Worm (Caenorhabditis elegans) whole organism, L1 larva: Measurements from ENCODE around the gene smex-1.

ENCODE experiments used
- C34B4.2 ChIP-seq: sonication (generic microtip); optimal IDR thresholded peaks from 2 replicates; lab custom pipeline; 2017; ENCODE audit warnings: mild to moderate bottlenecking, missing genetic modification characterization, missing compliant biosample characterization
- aha-1 ChIP-seq: fragments of 150-350 bp; optimal IDR thresholded peaks from 2 replicates; lab custom pipeline; 2014; ENCODE audit warnings: missing biosample characterization, missing genetic modification characterization
- ceh-8 ChIP-seq: fragments of 200-800 bp; sonication (Bioruptor generic); optimal IDR thresholded peaks from 2 replicates; lab custom pipeline; 2018; ENCODE audit warnings: mild to moderate bottlenecking, missing genetic modification characterization, moderate library complexity, missing compliant biosample characterization
- ces-1 ChIP-seq: fragments of 150-350 bp; optimal IDR thresholded peaks from 2 replicates; lab custom pipeline; 2014; ENCODE audit warnings: missing biosample characterization, missing genetic modification reagents, missing genetic modification characterization
- dsc-1 ChIP-seq: sonication (generic microtip); optimal IDR thresholded peaks from 2 replicates; lab custom pipeline; 2016; ENCODE audit warnings: mild to moderate bottlenecking, missing genetic modification characterization, missing compliant biosample characterization
- efl-1 ChIP-seq, 4 experiments: fragments of 150-350 bp; optimal IDR thresholded peaks in 3 of 4; peaks in 1 of 4; 1 replicate in 1 of 4; 2 replicates in 3 of 4; lab custom pipeline; 2014; ENCODE audit warnings: missing biosample characterization in 2 of 4, missing genetic modification characterization in 2 of 4, missing genetic modification reagents in 2 of 4
- egl-27 ChIP-seq, 2 experiments: fragments of 150-350 bp in 1 of 2; sonication (generic microtip); optimal IDR thresholded peaks; 3 replicates each; lab custom pipeline; 2017 to 2018; ENCODE audit warnings: missing biosample characterization in 2 of 2, missing genetic modification characterization in 2 of 2, missing genetic modification reagents in 2 of 2
- elt-2 ChIP-seq: sonication (generic microtip); optimal IDR thresholded peaks from 2 replicates; lab custom pipeline; 2016; ENCODE audit warnings: missing genetic modification characterization, mild to moderate bottlenecking, inconsistent platforms, missing compliant biosample characterization, missing genetic modification reagents
- elt-3 ChIP-seq, 6 experiments: fragments of 150-350 bp in 1 of 6; sonication (generic microtip); optimal IDR thresholded peaks; 2 replicates each; lab custom pipeline; 2017 to 2018; ENCODE audit warnings: missing biosample characterization in 6 of 6, missing genetic modification characterization in 6 of 6, inconsistent platforms in 1 of 6
- fkh-10 ChIP-seq: sonication (generic microtip); optimal IDR thresholded peaks from 2 replicates; lab custom pipeline; 2017; ENCODE audit warnings: missing biosample characterization, missing genetic modification reagents, missing genetic modification characterization
- fkh-8 ChIP-seq: sonication (generic microtip); optimal IDR thresholded peaks from 2 replicates; lab custom pipeline; 2016; ENCODE audit warnings: mild to moderate bottlenecking, missing genetic modification characterization, missing compliant biosample characterization
- grh-1 ChIP-seq: fragments of 200-800 bp; sonication (Bioruptor generic); IDR thresholded peaks from 2 replicates; pipeline ENCODE4 v1.3.6; 2022; ENCODE audit warnings: missing genetic modification reagents, missing genetic modification characterization, missing compliant biosample characterization
- hlh-4 ChIP-seq: sonication (generic microtip); optimal IDR thresholded peaks from 2 replicates; lab custom pipeline; 2016; ENCODE audit warnings: mild to moderate bottlenecking, missing genetic modification characterization, missing compliant biosample characterization
- hpl-2 ChIP-seq: fragments of 150-350 bp; optimal IDR thresholded peaks from 2 replicates; lab custom pipeline; 2014; ENCODE audit warnings: missing biosample characterization, missing genetic modification reagents, missing genetic modification characterization
- isw-1 ChIP-seq: fragments of 200-800 bp; sonication (Bioruptor generic); IDR thresholded peaks from 2 replicates; pipeline ENCODE4 v1.3.6; 2022; ENCODE audit warnings: missing genetic modification characterization, missing compliant biosample characterization
- lin-13 ChIP-seq: fragments of 150-350 bp; optimal IDR thresholded peaks from 2 replicates; lab custom pipeline; 2014; ENCODE audit warnings: missing biosample characterization, missing genetic modification reagents, missing genetic modification characterization
- lin-35 ChIP-seq, 2 experiments: fragments of 150-350 bp; optimal IDR thresholded peaks; 2 replicates each; lab custom pipeline; 2014; ENCODE audit warnings: missing biosample characterization in 2 of 2, missing genetic modification characterization in 2 of 2, missing genetic modification reagents in 2 of 2
- lin-39 ChIP-seq: fragments of 150-350 bp; optimal IDR thresholded peaks from 2 replicates; lab custom pipeline; 2014; ENCODE audit warnings: missing biosample characterization, missing genetic modification reagents, missing genetic modification characterization
- nhr-20 ChIP-seq: sonication (generic microtip); optimal IDR thresholded peaks from 2 replicates; lab custom pipeline; 2016; ENCODE audit warnings: mild to moderate bottlenecking, missing genetic modification characterization, missing compliant biosample characterization
- nhr-84 ChIP-seq: sonication (generic microtip); optimal IDR thresholded peaks from 2 replicates; lab custom pipeline; 2017; ENCODE audit warnings: missing biosample characterization, missing genetic modification characterization
- nhr-85 ChIP-seq: sonication (generic microtip); peaks from one replicate; lab custom pipeline; 2016; ENCODE audit warnings: missing genetic modification characterization, inconsistent platforms, missing compliant biosample characterization
- pax-3 ChIP-seq: fragments of 200-800 bp; sonication (Bioruptor generic); optimal IDR thresholded peaks from 2 replicates; lab custom pipeline; 2018; ENCODE audit warnings: mild to moderate bottlenecking, missing genetic modification characterization, moderate library complexity, missing compliant biosample characterization
- pqm-1 ChIP-seq: sonication (generic microtip); optimal IDR thresholded peaks from 3 replicates; lab custom pipeline; 2017; ENCODE audit warnings: missing biosample characterization, missing genetic modification characterization
- snpc-4 ChIP-seq: fragments of 150-350 bp; optimal IDR thresholded peaks from 2 replicates; lab custom pipeline; 2014; ENCODE audit warnings: missing biosample characterization, missing genetic modification characterization
- snu-23 ChIP-seq: sonication (generic microtip); optimal IDR thresholded peaks from 2 replicates; lab custom pipeline; 2016; ENCODE audit warnings: missing genetic modification characterization, missing compliant biosample characterization
- sox-4 ChIP-seq: sonication (generic microtip); optimal IDR thresholded peaks from 2 replicates; lab custom pipeline; 2016; ENCODE audit warnings: missing genetic modification characterization, missing compliant biosample characterization
- sptf-1 ChIP-seq: fragments of 150-350 bp; optimal IDR thresholded peaks from 2 replicates; lab custom pipeline; 2014; ENCODE audit warnings: missing biosample characterization, missing genetic modification characterization
- tbx-2 ChIP-seq: sonication (generic microtip); optimal IDR thresholded peaks from 2 replicates; lab custom pipeline; 2016; ENCODE audit warnings: missing genetic modification characterization, missing compliant biosample characterization
- tlp-1 ChIP-seq: fragments of 150-350 bp; optimal IDR thresholded peaks from 2 replicates; lab custom pipeline; 2014; ENCODE audit warnings: missing biosample characterization, missing genetic modification characterization
- unc-130 ChIP-seq: fragments of 150-350 bp; optimal IDR thresholded peaks from 2 replicates; lab custom pipeline; 2017; ENCODE audit warnings: missing biosample characterization, missing genetic modification characterization, inconsistent platforms
- unc-62 ChIP-seq: fragments of 150-350 bp; optimal IDR thresholded peaks from 2 replicates; lab custom pipeline; 2014; ENCODE audit warnings: missing biosample characterization, missing genetic modification reagents, missing genetic modification characterization
- unc-98 ChIP-seq: fragments of 200-800 bp; sonication (Bioruptor generic); IDR thresholded peaks from 2 replicates; pipeline ENCODE4 v1.3.6; 2022; ENCODE audit warnings: missing genetic modification characterization, missing compliant biosample characterization
- ztf-4 ChIP-seq: fragments of 150-350 bp; optimal IDR thresholded peaks from 2 replicates; lab custom pipeline; 2014; ENCODE audit warnings: missing biosample characterization, missing genetic modification characterization

Gene smex-1

DNA sequence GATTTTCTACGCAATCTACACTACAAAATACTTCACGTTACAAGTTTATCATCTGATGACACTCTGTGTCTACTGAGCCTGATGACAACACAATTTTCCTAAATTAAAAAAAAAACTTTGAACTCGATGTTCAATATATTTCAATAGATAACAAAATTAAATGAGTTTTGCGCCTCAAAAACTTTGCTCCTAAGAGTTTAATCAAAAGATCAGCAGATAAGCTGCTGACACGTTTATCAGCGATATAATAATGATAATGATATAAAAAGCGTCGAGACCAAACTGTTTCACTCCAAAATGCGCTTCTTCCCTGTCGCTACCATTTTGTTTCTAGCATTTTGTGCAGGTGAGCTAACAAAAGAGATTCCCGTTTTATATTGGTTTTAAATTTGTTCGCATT, 11.9 kb upstream of the smex-1 start, which contains the start of gene clec-218:
clec-218 (plus strand) TSS at position 262 of the 400 bp plus-strand sequence.
- peak; percentile 78 for TF ChIP-seq elt-2
- TF ChIP-seq unc-98 (GFP tag; lab: Robert Waterston, UW): no peak
- no peak for TF ChIP-seq elt-3 (tag; optimal IDR thresholded peaks at IDR 0.05; lab: Kevin White, UChicago)
- TF ChIP-seq, all 84 proteins: peak for 1

DNA sequence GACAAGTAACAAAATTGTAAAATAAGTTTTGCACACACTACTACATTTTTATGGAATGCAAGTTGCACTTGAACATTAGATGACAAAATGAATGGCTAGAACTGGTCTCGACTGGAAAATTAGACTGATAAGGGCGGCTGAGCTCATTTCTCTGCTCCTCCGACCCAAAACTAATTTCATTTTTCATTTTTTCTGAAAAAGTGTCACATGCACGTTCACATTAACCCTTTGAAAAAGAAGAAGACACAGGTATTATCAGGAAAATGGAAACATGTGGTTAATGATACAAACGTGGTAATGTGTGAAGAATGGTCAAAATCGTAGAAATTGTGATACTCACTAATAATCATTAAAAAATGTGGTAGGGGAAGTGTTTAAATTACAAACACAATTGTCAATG, 11.2 kb upstream of the smex-1 start:
- TF ChIP-seq nhr-85: no peak
- no peak for TF ChIP-seq snpc-4
- TF ChIP-seq ztf-4 (tag; lab: Kevin White, UChicago): no peak
- TF ChIP-seq unc-130 (tag; lab: Kevin White, UChicago): no peak
- TF ChIP-seq tlp-1: no peak
- no peak for TF ChIP-seq efl-1 (optimal IDR thresholded peaks at IDR 0.05; lab: Kevin White, UChicago)
- peak in 1 of 2 experiments; percentile 57 for TF ChIP-seq efl-1 (GFP tag; optimal IDR thresholded peaks at IDR 0.05 in 1 of 2; lab: Kevin White, UChicago)
- TF ChIP-seq egl-27 (tag; optimal IDR thresholded peaks at IDR 0.05; lab: Kevin White, UChicago): no peak
- TF ChIP-seq lin-35 (GFP tag; optimal IDR thresholded peaks at IDR 0.05; lab: Kevin White, UChicago): peak in 1 of 2 experiments; percentile 23
- TF ChIP-seq elt-2: peak; percentile 73

DNA sequence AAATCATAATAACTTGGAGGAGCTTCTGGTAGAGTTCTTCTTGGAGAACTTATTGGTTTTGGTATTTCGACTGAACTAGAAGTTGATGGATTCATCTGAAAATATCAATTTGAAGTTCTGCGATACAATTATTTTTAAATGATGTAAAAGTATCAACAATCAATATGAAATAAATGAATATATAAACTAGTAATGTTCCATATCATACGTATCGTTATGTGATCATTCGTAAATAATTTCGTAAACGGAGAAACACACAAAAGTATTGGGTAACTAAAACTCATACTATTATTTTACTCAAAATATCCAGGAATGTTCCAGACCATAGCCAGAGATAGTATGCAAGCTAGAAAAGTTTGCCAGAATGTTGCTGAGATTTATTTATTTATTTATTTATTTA, 10.6 kb upstream of the smex-1 start, which contains the start of gene W02D7.8:
W02D7.8 (minus strand) TSS at position 101 of the 400 bp plus-strand sequence.
- TF ChIP-seq sox-4 (tag; lab: Kevin White, UChicago) (no peak), sptf-1 (tag; lab: Kevin White, UChicago) (no peak), fkh-8 (tag; lab: Kevin White, UChicago) (no peak), ces-1 (GFP tag; lab: Kevin White, UChicago) (no peak), dsc-1 (tag; lab: Kevin White, UChicago) (no peak), hpl-2 (GFP tag; lab: Kevin White, UChicago) (no peak), C34B4.2 (tag; lab: Kevin White, UChicago) (no peak), nhr-20 (tag; lab: Kevin White, UChicago) (no peak), grh-1 (GFP tag; lab: Robert Waterston, UW) (no peak), pqm-1 (tag; lab: Kevin White, UChicago) (no peak), ceh-8 (GFP tag; lab: Kevin White, UChicago) (no peak), lin-13 (GFP tag; lab: Kevin White, UChicago) (no peak), aha-1 (tag; lab: Kevin White, UChicago) (no peak)

DNA sequence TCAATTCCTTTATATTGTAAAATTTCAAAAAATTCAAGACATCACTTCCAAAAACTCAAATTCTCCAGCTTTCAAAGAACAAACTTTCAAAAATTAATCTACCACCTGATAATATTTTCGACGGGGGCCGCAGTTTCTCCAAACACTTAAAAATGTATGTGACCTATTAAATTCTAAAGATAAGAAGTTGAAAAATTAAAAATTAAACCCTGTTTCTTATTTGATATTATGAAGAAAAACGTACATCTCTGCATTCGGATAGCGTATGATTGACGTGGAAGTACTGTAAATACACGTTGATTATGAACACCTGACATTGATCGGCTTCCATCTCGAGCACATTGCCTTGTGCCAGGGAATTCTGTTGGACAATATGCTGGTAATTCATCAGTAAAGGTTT, 10.2 kb upstream of the smex-1 start:
- no peak for TF ChIP-seq lin-39 (tag; lab: Kevin White, UChicago)
- TF ChIP-seq tbx-2 (tag; lab: Kevin White, UChicago): no peak
- TF ChIP-seq nhr-84 (tag; lab: Kevin White, UChicago): no peak
- TF ChIP-seq fkh-10: no peak
- TF ChIP-seq elt-2: peak; percentile 60
- no peak for TF ChIP-seq unc-62 (GFP tag; lab: Kevin White, UChicago)
- no peak for TF ChIP-seq snu-23 (GFP tag; lab: Kevin White, UChicago)

DNA sequence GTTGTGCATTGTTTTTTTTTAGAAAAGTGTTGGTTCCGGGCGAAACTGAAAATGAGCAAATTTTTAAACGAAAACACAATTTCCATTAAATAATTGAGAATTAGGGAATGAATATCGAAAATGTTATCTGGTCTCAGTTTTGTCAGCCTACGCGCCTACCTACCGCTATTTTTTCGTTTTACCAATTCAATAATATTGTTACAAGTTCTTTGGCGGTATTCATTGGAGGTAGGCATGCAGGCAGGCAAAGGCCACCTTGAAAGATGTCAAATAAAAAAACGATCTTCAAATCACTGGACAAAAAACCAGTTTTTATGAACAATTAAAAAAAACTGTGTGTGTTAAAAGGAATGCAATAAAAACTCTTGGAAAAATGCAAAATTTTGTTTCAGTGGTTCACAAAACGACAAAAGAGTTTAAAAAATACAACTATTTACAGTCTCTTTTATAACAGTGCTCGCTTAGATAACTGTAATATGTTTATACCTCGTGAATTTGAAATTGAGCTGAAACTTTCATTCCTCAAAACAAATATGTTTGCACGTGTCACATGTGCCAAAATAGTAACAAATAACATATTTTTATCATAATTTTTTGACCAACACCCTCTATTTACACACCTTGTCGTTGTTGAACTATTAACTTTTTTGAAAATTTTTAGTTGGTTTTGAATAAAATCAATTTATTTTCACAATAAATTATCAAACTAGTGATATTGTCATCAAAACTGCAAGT, 8.9 kb upstream of the smex-1 start, which contains the start of gene W02D7.11:
W02D7.11 (minus strand) TSS at position 51 of the 735 bp plus-strand sequence.
- TF ChIP-seq lin-35 (GFP tag; optimal IDR thresholded peaks at IDR 0.05; lab: Kevin White, UChicago): peak in 1 of 2 experiments; percentile 30
- peak; percentile 64 for TF ChIP-seq elt-2
- TF ChIP-seq efl-1 (optimal IDR thresholded peaks at IDR 0.05; lab: Kevin White, UChicago): no peak
- TF ChIP-seq efl-1 (GFP tag; optimal IDR thresholded peaks at IDR 0.05 in 1 of 2; lab: Kevin White, UChicago): peak in 1 of 2 experiments; percentile 21
- TF ChIP-seq pax-3 (tag; lab: Kevin White, UChicago): no peak
- no peak for TF ChIP-seq sptf-1 (tag; lab: Kevin White, UChicago)
- no peak for TF ChIP-seq isw-1 (GFP tag; lab: Robert Waterston, UW)
- TF ChIP-seq hlh-4 (tag; lab: Kevin White, UChicago): no peak
